Fruit fly (Drosophila melanogaster) whole organism, pupa: ENCODE data around the gene mats.

Experiments
- CG10348 ChIP-seq: fragments of 200-800 bp; sonication (Bioruptor generic); IDR thresholded peaks from 2 replicates; pipeline ENCODE4 v1.3.6; 2022; ENCODE audit warnings: missing biosample characterization, missing genetic modification characterization
- CG12605 ChIP-seq: fragments of 200-800 bp; sonication (Bioruptor generic); IDR thresholded peaks from 2 replicates; pipeline ENCODE4 v1.3.6; 2022; ENCODE audit warnings: missing biosample characterization, missing genetic modification characterization
- CG13204 ChIP-seq: fragments of 200-800 bp; sonication (Bioruptor generic); optimal IDR thresholded peaks from 2 replicates; lab custom pipeline; 2018; ENCODE audit warnings: missing biosample characterization, mild to moderate bottlenecking, missing genetic modification characterization, moderate library complexity
- CG14655 ChIP-seq: fragments of 200-800 bp; sonication (Bioruptor generic); optimal IDR thresholded peaks from 3 replicates; lab custom pipeline; 2017; ENCODE audit warnings: mild to moderate bottlenecking, missing biosample characterization, missing genetic modification reagents, missing genetic modification characterization
- CG15710 ChIP-seq: fragments of 200-800 bp; sonication (Bioruptor generic); optimal IDR thresholded peaks from 2 replicates; lab custom pipeline; 2018; ENCODE audit warnings: missing biosample characterization, mild to moderate bottlenecking, missing genetic modification characterization, moderate library complexity
- CG17806 ChIP-seq: fragments of 200-800 bp; sonication (Bioruptor generic); optimal IDR thresholded peaks from 2 replicates; lab custom pipeline; 2018; ENCODE audit warnings: missing biosample characterization, mild to moderate bottlenecking, missing genetic modification characterization, moderate library complexity
- CG32121 ChIP-seq: fragments of 200-800 bp; sonication (Bioruptor generic); IDR thresholded peaks from 2 replicates; pipeline ENCODE4 v1.3.6; 2022; ENCODE audit warnings: missing biosample characterization, missing genetic modification characterization
- CG34367 ChIP-seq: fragments of 200-800 bp; sonication (Bioruptor generic); optimal IDR thresholded peaks from 2 replicates; lab custom pipeline; 2018; ENCODE audit warnings: missing biosample characterization, mild to moderate bottlenecking, missing genetic modification characterization
- CG4496 ChIP-seq: fragments of 200-800 bp; sonication (Bioruptor generic); IDR thresholded peaks from 3 replicates; pipeline ENCODE4 v1.3.6; 2022; ENCODE audit warnings: missing biosample characterization, missing genetic modification characterization
- CG8159 ChIP-seq: fragments of 200-800 bp; sonication (Bioruptor generic); optimal IDR thresholded peaks from 3 replicates; lab custom pipeline; 2018; ENCODE audit warnings: missing biosample characterization, mild to moderate bottlenecking, missing genetic modification characterization, moderate library complexity
- CG8301 ChIP-seq: fragments of 200-800 bp; sonication (Bioruptor generic); optimal IDR thresholded peaks from 2 replicates; lab custom pipeline; 2018; ENCODE audit warnings: missing biosample characterization, mild to moderate bottlenecking, missing genetic modification characterization
- CG9948 ChIP-seq: fragments of 200-800 bp; sonication (Bioruptor generic); optimal IDR thresholded peaks from 2 replicates; lab custom pipeline; 2018; ENCODE audit warnings: missing biosample characterization, mild to moderate bottlenecking, missing genetic modification characterization, moderate library complexity
- D1 ChIP-seq: fragments of 200-800 bp; sonication (Bioruptor generic); optimal IDR thresholded peaks from 2 replicates; lab custom pipeline; 2018; ENCODE audit warnings: missing biosample characterization, mild to moderate bottlenecking, missing genetic modification characterization, moderate library complexity
- EcR ChIP-seq: fragments of 200-800 bp; sonication (Bioruptor generic); optimal IDR thresholded peaks from 3 replicates; lab custom pipeline; 2019; ENCODE audit warnings: missing biosample characterization, missing genetic modification characterization, mild to moderate bottlenecking, moderate library complexity, missing genetic modification reagents
- Ets98B ChIP-seq: fragments of 200-800 bp; sonication (Bioruptor generic); IDR thresholded peaks from 2 replicates; pipeline ENCODE4 v1.3.6; 2022; ENCODE audit warnings: missing biosample characterization, missing genetic modification characterization
- Pif1A ChIP-seq: fragments of 200-800 bp; sonication (Bioruptor generic); optimal IDR thresholded peaks from 3 replicates; lab custom pipeline; 2016; ENCODE audit warnings: missing biosample characterization, missing genetic modification characterization
- Pif1B ChIP-seq: fragments of 200-800 bp; sonication (Bioruptor generic); optimal IDR thresholded peaks from 3 replicates; lab custom pipeline; 2016; ENCODE audit warnings: missing biosample characterization, missing genetic modification characterization
- Snoo ChIP-seq: fragments of 200-800 bp; sonication (Bioruptor generic); optimal IDR thresholded peaks from 3 replicates; lab custom pipeline; 2017; ENCODE audit warnings: missing biosample characterization, mild to moderate bottlenecking, missing genetic modification characterization, inconsistent platforms
- fd96Ca ChIP-seq: fragments of 200-800 bp; sonication (Bioruptor generic); IDR thresholded peaks from 3 replicates; pipeline ENCODE4 v1.3.6; 2022; ENCODE audit warnings: missing biosample characterization, missing genetic modification characterization
- gl ChIP-seq: fragments of 200-800 bp; sonication (Bioruptor generic); optimal IDR thresholded peaks from 2 replicates; lab custom pipeline; 2018; ENCODE audit warnings: missing biosample characterization, mild to moderate bottlenecking, missing genetic modification characterization
- rn ChIP-seq: fragments of 200-800 bp; sonication (Bioruptor generic); IDR thresholded peaks from 2 replicates; pipeline ENCODE4 v1.3.6; 2022; ENCODE audit warnings: missing biosample characterization, missing genetic modification characterization

mats gene

DNA sequence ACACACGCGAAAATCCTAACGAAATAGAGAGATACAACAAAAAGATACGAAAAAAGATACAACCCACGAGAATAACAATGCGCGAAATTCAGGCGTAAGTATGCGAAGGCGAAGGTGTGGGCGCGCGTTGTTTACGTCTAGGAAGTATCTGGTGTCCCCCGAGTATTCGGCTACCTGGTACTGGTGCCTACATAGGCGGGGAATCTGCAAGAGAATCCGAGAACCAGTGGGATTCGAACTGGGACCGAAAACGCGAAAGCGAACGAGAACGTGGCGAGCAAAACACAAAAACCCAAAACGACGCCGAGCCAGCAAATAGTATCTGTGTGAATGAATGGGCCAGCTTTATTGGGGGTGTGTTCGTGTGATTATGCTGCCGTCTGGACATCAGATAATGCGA is 30.9 kb upstream of the mats start:
- TF ChIP-seq CG14655 (GFP tag; lab: Kevin White, UChicago) (no peak), CG8301 (no peak), CG32121 (no peak), CG10348 (GFP tag; lab: Robert Waterston, UW) (no peak), Snoo (tag; lab: Kevin White, UChicago) (no peak), CG12605 (GFP tag; lab: Robert Waterston, UW) (no peak), CG8159 (tag; lab: Kevin White, UChicago) (no peak), CG9948 (no peak), CG15710 (no peak), rn (no peak), CG4496 (GFP tag; lab: Robert Waterston, UW) (no peak), Pif1A (GFP tag; lab: Kevin White, UChicago) (no peak), fd96Ca (GFP tag; lab: Robert Waterston, UW) (no peak), CG13204 (GFP tag; lab: Kevin White, UChicago) (no peak), Ets98B (GFP tag; lab: Robert Waterston, UW) (no peak), CG34367 (tag; lab: Kevin White, UChicago) (no peak), D1 (tag; lab: Kevin White, UChicago) (no peak), CG17806 (tag; lab: Kevin White, UChicago) (no peak)

DNA sequence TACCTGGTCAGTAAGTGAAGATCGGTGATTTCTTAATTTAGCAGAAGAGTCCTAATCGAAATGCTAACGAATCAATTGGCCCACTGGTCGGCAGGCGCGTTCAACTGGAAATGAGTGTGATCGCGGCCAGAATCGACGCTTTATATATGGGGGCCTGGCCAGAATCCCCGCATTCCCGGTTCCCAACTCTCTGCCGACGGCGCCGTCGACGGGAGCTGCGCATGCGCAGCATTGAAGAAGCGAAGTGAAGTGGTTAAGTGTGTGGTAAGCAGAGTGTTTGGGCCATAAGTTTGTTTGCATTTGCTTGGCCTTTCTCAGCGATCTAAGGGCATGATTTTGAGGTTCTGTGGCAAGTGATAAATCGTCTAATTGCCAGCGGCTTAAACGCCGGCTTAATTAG is 27.0 kb upstream of the mats start, which contains the start of gene CG13857:
TSS of gene CG13857 (minus strand) at position 101 of the 400 bp plus-strand sequence.
- TF ChIP-seq CG14655 (GFP tag; lab: Kevin White, UChicago): no peak
- TF ChIP-seq CG8159 (tag; lab: Kevin White, UChicago): no peak
- TF ChIP-seq CG32121: no peak
- TF ChIP-seq fd96Ca (GFP tag; lab: Robert Waterston, UW): no peak
- TF ChIP-seq CG17806 (tag; lab: Kevin White, UChicago): no peak
- TF ChIP-seq CG10348 (GFP tag; lab: Robert Waterston, UW): no peak
- no peak for TF ChIP-seq D1 (tag; lab: Kevin White, UChicago)
- no peak for TF ChIP-seq CG4496 (GFP tag; lab: Robert Waterston, UW)
- TF ChIP-seq Pif1A (GFP tag; lab: Kevin White, UChicago): no peak

DNA sequence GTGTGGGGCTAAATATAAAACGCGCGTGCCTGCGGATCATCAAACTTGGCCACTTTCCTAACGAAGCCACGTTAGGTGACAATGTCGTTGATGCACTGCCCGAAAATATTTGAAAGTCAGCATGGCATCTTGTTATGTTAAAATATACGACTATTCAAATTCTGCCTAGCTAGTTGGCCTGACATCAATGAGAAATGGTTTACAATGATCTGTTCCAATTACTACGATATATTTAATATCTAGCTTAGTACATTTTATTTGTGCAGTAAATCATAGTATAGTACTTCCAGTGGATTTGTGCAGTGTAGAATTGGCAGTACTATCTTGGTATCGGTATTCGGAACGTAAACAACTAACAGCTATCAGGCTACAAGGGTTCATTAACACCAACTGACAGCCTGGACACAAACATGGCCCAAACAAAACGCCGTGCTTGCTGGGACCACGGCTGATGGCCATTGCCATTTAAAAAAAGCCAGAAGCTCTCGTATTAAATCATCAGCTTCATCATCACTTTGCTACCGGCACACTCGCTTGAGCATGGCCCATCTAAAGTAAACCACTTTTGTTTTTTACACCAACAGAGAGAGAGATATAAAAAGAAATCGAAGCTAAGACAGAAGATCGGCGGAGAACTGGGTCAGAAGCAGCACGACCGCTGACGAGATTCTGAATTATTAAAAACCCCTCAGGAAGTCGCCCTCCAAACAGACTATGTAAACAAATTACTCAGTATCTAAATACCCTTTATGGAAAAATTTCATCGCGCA is 25.4 kb upstream of the mats start:
- TF ChIP-seq CG13204 (GFP tag; lab: Kevin White, UChicago) (no peak), EcR (GFP tag; lab: Kevin White, UChicago) (no peak), CG8301 (peak; percentile 64), CG4496 (GFP tag; lab: Robert Waterston, UW) (peak; percentile 57; the same call in 1 of the 3 replicates), Pif1A (GFP tag; lab: Kevin White, UChicago) (no peak), CG10348 (GFP tag; lab: Robert Waterston, UW) (no peak), Ets98B (GFP tag; lab: Robert Waterston, UW) (0 out of 2 replicates have a peak, but pooled peaks have one; percentile 23), CG14655 (GFP tag; lab: Kevin White, UChicago) (peak; percentile 68), CG15710 (no peak), CG12605 (GFP tag; lab: Robert Waterston, UW) (no peak), fd96Ca (GFP tag; lab: Robert Waterston, UW) (no peak), CG9948 (peak; percentile 23)
- TF ChIP-seq, all 21 proteins: peak for 5

DNA sequence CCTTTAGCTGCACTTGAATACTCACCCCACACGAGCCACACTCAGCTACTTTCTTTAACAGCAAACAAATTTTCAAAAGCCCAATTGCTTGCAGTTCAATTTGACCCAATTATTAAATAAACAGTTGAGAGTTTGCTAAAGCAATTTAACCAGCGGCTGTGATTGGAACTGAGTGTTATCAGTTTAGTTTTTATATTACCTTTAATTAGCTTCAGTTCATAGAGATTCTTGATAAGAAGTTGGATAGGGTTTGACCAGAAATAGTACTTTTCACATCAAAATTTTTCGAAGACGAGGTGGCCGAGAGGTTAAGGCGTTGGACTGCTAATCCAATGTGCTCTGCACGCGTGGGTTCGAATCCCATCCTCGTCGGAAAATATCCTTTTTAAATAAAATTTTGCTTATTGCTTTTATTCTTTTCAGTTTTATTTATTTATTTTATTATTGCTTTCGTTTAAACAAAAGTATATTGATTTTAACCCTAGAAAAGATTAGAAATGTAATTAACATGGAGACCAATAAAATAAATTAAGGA is 24.7 kb upstream of the mats start:
- TF ChIP-seq Pif1A (GFP tag; lab: Kevin White, UChicago) (no peak), EcR (GFP tag; lab: Kevin White, UChicago) (no peak), Pif1B (GFP tag; lab: Kevin White, UChicago) (no peak), CG34367 (tag; lab: Kevin White, UChicago) (no peak), rn (no peak), CG10348 (GFP tag; lab: Robert Waterston, UW) (no peak), Ets98B (GFP tag; lab: Robert Waterston, UW) (no peak), CG12605 (GFP tag; lab: Robert Waterston, UW) (no peak), CG8301 (no peak), Snoo (tag; lab: Kevin White, UChicago) (no peak), CG9948 (no peak), CG17806 (tag; lab: Kevin White, UChicago) (no peak), CG8159 (tag; lab: Kevin White, UChicago) (no peak), fd96Ca (GFP tag; lab: Robert Waterston, UW) (no peak), CG4496 (GFP tag; lab: Robert Waterston, UW) (no peak), gl (tag; lab: Kevin White, UChicago) (no peak)
- TF ChIP-seq, all 21 proteins: peak for 0

DNA sequence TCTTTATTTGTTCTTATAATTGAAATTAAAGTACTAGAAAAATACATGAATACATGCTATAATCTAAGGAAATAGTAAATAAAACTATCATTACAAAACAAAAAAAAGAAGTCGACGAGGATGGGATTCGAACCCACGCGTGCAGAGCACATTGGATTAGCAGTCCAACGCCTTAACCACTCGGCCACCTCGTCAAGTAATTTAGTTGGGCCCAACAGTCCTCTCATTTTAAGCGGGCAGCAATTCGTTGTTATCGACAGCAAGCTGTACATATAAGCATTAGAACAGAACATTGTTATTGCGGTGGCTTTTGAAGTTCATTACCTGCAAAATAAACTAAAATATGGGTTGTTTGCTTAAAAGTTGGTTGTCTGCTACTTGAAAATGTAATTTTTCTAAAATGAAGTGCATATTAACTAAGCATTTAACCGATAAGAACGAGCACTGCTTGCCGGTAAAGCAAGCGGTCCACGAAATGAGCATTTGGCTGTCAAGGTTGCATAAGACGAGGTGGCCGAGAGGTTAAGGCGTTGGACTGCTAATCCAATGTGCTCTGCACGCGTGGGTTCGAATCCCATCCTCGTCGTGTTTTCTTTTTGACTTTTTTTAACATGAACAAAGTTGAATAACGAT is 23.8 kb upstream of the mats start:
- TF ChIP-seq CG8159 (tag; lab: Kevin White, UChicago) (no peak), Ets98B (GFP tag; lab: Robert Waterston, UW) (no peak), gl (tag; lab: Kevin White, UChicago) (no peak), CG17806 (tag; lab: Kevin White, UChicago) (no peak), D1 (tag; lab: Kevin White, UChicago) (no peak), CG4496 (GFP tag; lab: Robert Waterston, UW) (no peak), fd96Ca (GFP tag; lab: Robert Waterston, UW) (no peak), Pif1B (GFP tag; lab: Kevin White, UChicago) (no peak), CG9948 (no peak), CG15710 (no peak), CG13204 (GFP tag; lab: Kevin White, UChicago) (no peak), CG14655 (GFP tag; lab: Kevin White, UChicago) (no peak), Snoo (tag; lab: Kevin White, UChicago) (no peak), CG8301 (no peak), CG34367 (tag; lab: Kevin White, UChicago) (no peak), CG32121 (no peak), CG12605 (GFP tag; lab: Robert Waterston, UW) (no peak), Pif1A (GFP tag; lab: Kevin White, UChicago) (no peak), rn (no peak)
- TF ChIP-seq, all 21 proteins: peak for 0
